Fruit fly (Drosophila melanogaster) S2 (cell line): ENCODE measurements around the gene corn.

Source experiments
- CG8478 ChIP-seq: fragments of >200 bp; optimal IDR thresholded peaks from 2 replicates; lab custom pipeline; 2018
- CTCF ChIP-seq, 2 experiments: fragments of >200 bp; optimal IDR thresholded peaks; 2 replicates each; lab custom pipeline; 2018

The corn gene

DNA sequence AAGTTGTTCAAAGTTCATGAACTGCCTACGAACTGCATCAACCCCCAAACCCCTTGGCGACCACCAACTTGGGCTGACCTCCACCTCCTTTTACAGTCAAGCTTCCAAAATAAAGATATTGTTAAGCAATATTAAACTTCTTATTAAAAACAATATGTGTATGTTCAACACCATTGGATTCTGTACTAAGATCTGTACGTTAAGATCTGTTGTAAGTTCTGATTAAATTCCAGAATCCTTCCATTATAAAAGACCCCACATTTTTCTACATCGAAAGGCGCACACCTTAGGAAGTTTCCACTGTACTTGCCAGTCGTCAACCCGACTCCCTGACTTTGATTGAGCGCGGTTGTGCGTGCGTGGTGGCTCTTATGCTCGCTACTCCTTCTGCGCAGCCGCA is 43.9 kb downstream of the corn start:
- TF ChIP-seq CTCF (optimal IDR thresholded peaks at IDR 0.05; lab: Kevin White, UChicago) (no peak), CG8478 (no peak)

DNA sequence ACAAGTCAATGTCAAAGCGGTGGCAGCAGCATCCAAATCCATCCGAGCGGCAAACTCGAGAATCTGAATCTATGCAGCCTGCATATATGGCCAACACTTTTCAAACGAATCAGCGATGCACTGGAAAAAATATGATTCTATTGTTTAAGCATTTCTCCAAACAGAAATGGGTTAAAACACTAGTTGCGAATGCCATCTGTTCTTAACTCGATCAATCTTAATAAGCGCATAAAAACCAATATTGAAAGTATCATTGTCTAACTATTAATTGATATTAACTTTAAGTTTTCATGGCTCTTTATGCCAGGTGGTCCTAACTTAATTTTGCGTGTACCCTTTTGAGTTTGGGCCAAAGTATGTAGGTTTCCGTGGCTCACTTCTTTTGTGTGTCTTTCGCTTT is 51.2 kb downstream of the corn start:
- TF ChIP-seq CTCF (optimal IDR thresholded peaks at IDR 0.05; lab: Kevin White, UChicago) = no peak
- no peak for TF ChIP-seq CG8478

DNA sequence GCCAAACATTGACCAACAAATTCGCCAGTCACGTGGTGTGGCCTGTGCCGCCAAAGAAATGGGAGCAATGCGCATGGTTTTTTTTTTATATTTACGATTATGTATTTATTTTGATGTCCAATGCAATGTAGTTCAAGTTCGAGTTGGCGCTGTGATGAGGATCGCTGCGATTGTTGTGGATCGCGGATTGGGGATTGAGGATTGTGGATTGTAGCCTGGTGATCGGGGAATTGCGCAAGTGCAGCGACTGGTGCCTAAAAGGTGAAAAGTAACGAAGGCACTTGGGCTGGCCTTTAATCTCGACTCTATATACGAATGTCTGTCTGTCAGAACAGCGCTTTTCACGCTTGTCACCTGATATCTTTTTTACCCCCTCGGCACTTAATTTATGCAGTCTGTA is 52.4 kb downstream of the corn start:
- TF ChIP-seq CTCF (optimal IDR thresholded peaks at IDR 0.05; lab: Kevin White, UChicago) (no peak), CG8478 (no peak)

dm6 chr3L:7103941-7104340 is 52.9 kb downstream of the corn start:
- TF ChIP-seq CG8478 (no peak), CTCF (optimal IDR thresholded peaks at IDR 0.05; lab: Kevin White, UChicago) (no peak)

- TF ChIP-seq CTCF (optimal IDR thresholded peaks at IDR 0.05; lab: Kevin White, UChicago) (no peak), CG8478 (no peak)
Observed at dm6 chr3L:7096530-7096929, 60.3 kb downstream of the corn start.

DNA sequence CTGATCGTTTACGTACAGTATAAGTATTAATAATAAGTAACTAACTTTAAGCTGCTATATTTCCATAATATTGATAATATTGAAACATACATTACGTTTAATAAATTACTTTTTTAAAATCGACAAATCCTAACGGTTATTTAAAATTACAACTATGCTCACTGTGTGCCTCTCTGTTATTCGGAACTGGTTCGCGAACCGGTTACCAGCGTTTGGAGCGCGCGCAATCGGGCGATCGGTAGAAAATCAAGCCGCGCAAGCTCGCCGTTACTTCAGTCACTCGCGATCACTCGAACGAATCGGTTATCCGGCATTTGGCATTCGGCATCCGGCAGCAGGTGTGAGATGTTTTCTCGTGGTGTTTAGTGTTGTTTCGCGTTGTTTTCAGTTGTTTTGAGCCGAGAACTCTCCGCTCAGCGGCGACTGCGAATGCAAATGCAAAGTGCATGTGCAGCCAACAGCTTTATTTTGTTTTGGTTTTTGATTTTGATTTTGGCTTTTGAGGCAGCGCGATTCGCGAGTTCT is 62.3 kb downstream of the corn start, which contains the start of gene form3:
Gene form3 (plus strand): TSS at position 271 of the 525 bp plus-strand sequence.
- TF ChIP-seq CG8478 (no peak), CTCF (optimal IDR thresholded peaks at IDR 0.05; lab: Kevin White, UChicago) (no peak)

dm6 chr3L:7094020-7094419 is 62.9 kb downstream of the corn start:
- TF ChIP-seq CTCF (optimal IDR thresholded peaks at IDR 0.05; lab: Kevin White, UChicago) (no peak), CG8478 (no peak)
